Fruit fly (Drosophila melanogaster) whole organism, embryonic: ENCODE data around the gene AIMP2.

Experiments
- Abd-B ChIP-seq: fragments of 200-800 bp; sonication (Bioruptor generic); optimal IDR thresholded peaks from 2 replicates; lab custom pipeline; 2018; ENCODE audit warnings: missing biosample characterization, mild to moderate bottlenecking, missing genetic modification characterization, moderate library complexity
- Asciz ChIP-seq: fragments of 200-800 bp; sonication (Bioruptor generic); optimal IDR thresholded peaks from 2 replicates; lab custom pipeline; 2017; ENCODE audit warnings: missing biosample characterization, mild to moderate bottlenecking, missing genetic modification characterization, missing genetic modification reagents
- Awh ChIP-seq: fragments of 200-800 bp; sonication (Bioruptor generic); IDR thresholded peaks from 2 replicates; pipeline ENCODE4, ENCODE4 v1.3.6; 2022; ENCODE audit warnings: missing biosample characterization, missing genetic modification characterization
- Bdp1 ChIP-seq: fragments of 200-800 bp; sonication (Bioruptor generic); optimal IDR thresholded peaks from 3 replicates; lab custom pipeline; 2016; ENCODE audit warnings: missing biosample characterization, missing genetic modification characterization
- BtbVII ChIP-seq: fragments of 200-800 bp; sonication (Bioruptor generic); optimal IDR thresholded peaks from 3 replicates; lab custom pipeline; 2017; ENCODE audit warnings: missing biosample characterization, mild to moderate bottlenecking, missing genetic modification characterization
- CG10979 ChIP-seq: fragments of 200-800 bp; sonication (Bioruptor generic); optimal IDR thresholded peaks from 2 replicates; lab custom pipeline; 2018; ENCODE audit warnings: missing biosample characterization, mild to moderate bottlenecking, missing genetic modification characterization, moderate library complexity
- CG11695 ChIP-seq: fragments of 200-800 bp; sonication (Bioruptor generic); IDR thresholded peaks from 3 replicates; pipeline ENCODE4 v1.3.6; 2022; ENCODE audit warnings: missing biosample characterization, missing genetic modification characterization
- CG12299 ChIP-seq: fragments of 200-800 bp; sonication (Bioruptor generic); optimal IDR thresholded peaks from 2 replicates; lab custom pipeline; 2018; ENCODE audit warnings: missing biosample characterization, mild to moderate bottlenecking, missing genetic modification characterization
- CG13123 ChIP-seq: fragments of 200-800 bp; sonication (Bioruptor generic); optimal IDR thresholded peaks from 2 replicates; lab custom pipeline; 2016; ENCODE audit warnings: missing biosample characterization, missing genetic modification characterization
- CG15601 ChIP-seq: fragments of 200-800 bp; sonication (Bioruptor generic); optimal IDR thresholded peaks from 3 replicates; lab custom pipeline; 2019; ENCODE audit warnings: missing biosample characterization, mild to moderate bottlenecking, missing genetic modification characterization, moderate library complexity
- CG16863 ChIP-seq: fragments of 200-800 bp; sonication (Bioruptor generic); optimal IDR thresholded peaks from 3 replicates; lab custom pipeline; 2016; ENCODE audit warnings: missing biosample characterization, missing genetic modification characterization
- CG17186 ChIP-seq: fragments of 200-800 bp; sonication (Bioruptor generic); optimal IDR thresholded peaks from 3 replicates; lab custom pipeline; 2017; ENCODE audit warnings: missing biosample characterization, missing genetic modification reagents, missing genetic modification characterization
- CG17361 ChIP-seq: fragments of 200-800 bp; sonication (Bioruptor generic); IDR thresholded peaks from 3 replicates; pipeline ENCODE4 v1.3.6; 2022; ENCODE audit warnings: missing biosample characterization, missing genetic modification characterization
- CG2202 ChIP-seq: fragments of 200-800 bp; sonication (Bioruptor generic); optimal IDR thresholded peaks from 2 replicates; lab custom pipeline; 2018; ENCODE audit warnings: missing biosample characterization, mild to moderate bottlenecking, missing genetic modification characterization
- CG34422 ChIP-seq: fragments of 200-800 bp; sonication (Bioruptor generic); IDR thresholded peaks from 3 replicates; pipeline ENCODE4 v1.3.6; 2022; ENCODE audit warnings: missing biosample characterization, missing genetic modification characterization
- CG3726 ChIP-seq: fragments of 200-800 bp; sonication (Bioruptor generic); IDR thresholded peaks from 3 replicates; pipeline ENCODE4, ENCODE4 v1.3.6; 2022; ENCODE audit warnings: missing biosample characterization, missing genetic modification characterization
- CG4707 ChIP-seq: fragments of 200-800 bp; sonication (Bioruptor generic); optimal IDR thresholded peaks from 2 replicates; lab custom pipeline; 2018; ENCODE audit warnings: missing biosample characterization, mild to moderate bottlenecking, missing genetic modification characterization, moderate library complexity
- CG5245 ChIP-seq: fragments of 200-800 bp; sonication (Bioruptor generic); optimal IDR thresholded peaks from 3 replicates; lab custom pipeline; 2016; ENCODE audit warnings: missing biosample characterization, missing genetic modification characterization
- CG6254 ChIP-seq: fragments of 200-800 bp; sonication (Bioruptor generic); optimal IDR thresholded peaks from 3 replicates; lab custom pipeline; 2017; ENCODE audit warnings: mild to moderate bottlenecking, missing biosample characterization, missing genetic modification reagents, missing genetic modification characterization
- CG7928 ChIP-seq: fragments of 200-800 bp; sonication (Bioruptor generic); optimal IDR thresholded peaks from 2 replicates; lab custom pipeline; 2017; ENCODE audit warnings: missing biosample characterization, mild to moderate bottlenecking, missing genetic modification characterization
- CG7987 ChIP-seq: fragments of 200-800 bp; sonication (Bioruptor generic); optimal IDR thresholded peaks from 2 replicates; lab custom pipeline; 2018; ENCODE audit warnings: missing biosample characterization, mild to moderate bottlenecking, missing genetic modification characterization, moderate library complexity
- Camta ChIP-seq: fragments of 200-800 bp; sonication (Bioruptor generic); optimal IDR thresholded peaks from 2 replicates; lab custom pipeline; 2016; ENCODE audit warnings: missing biosample characterization, missing genetic modification characterization
- Dbx ChIP-seq: fragments of 200-800 bp; sonication (Bioruptor generic); IDR thresholded peaks from 3 replicates; pipeline ENCODE4 v1.3.6; 2022; ENCODE audit warnings: missing biosample characterization, missing genetic modification characterization
- Deaf1 ChIP-seq: fragments of 200-800 bp; optimal IDR thresholded peaks from 3 replicates; lab custom pipeline; 2019; ENCODE audit warnings: missing biosample characterization, mild to moderate bottlenecking, missing genetic modification characterization, moderate library complexity
- Drgx ChIP-seq: fragments of 200-800 bp; sonication (Bioruptor generic); IDR thresholded peaks from 2 replicates; pipeline ENCODE4 v1.3.6; 2022; ENCODE audit warnings: missing biosample characterization, missing genetic modification characterization
- HLH3B ChIP-seq: fragments of 200-800 bp; sonication (Bioruptor generic); IDR thresholded peaks from 2 replicates; pipeline ENCODE4 v1.3.6; 2022; ENCODE audit warnings: missing biosample characterization, missing genetic modification characterization
- Lpt ChIP-seq: fragments of >200 bp; optimal IDR thresholded peaks from 2 replicates; lab custom pipeline; 2018; ENCODE audit warnings: missing biosample characterization, missing genetic modification characterization
- MBD-R2 ChIP-seq: fragments of 200-800 bp; sonication (Bioruptor generic); IDR thresholded peaks from 2 replicates; pipeline ENCODE4 v1.3.6; 2022; ENCODE audit warnings: missing biosample characterization, missing genetic modification characterization
- NC2α ChIP-seq: fragments of 200-800 bp; sonication (Bioruptor generic); optimal IDR thresholded peaks from 2 replicates; lab custom pipeline; 2016; ENCODE audit warnings: missing biosample characterization, missing genetic modification characterization
- Sox100B ChIP-seq: fragments of 200-800 bp; sonication (Bioruptor generic); optimal IDR thresholded peaks from 3 replicates; lab custom pipeline; 2018; ENCODE audit warnings: missing biosample characterization, mild to moderate bottlenecking, missing genetic modification characterization
- bab2 ChIP-seq: fragments of 200-800 bp; sonication (Bioruptor generic); optimal IDR thresholded peaks from 2 replicates; lab custom pipeline; 2016; ENCODE audit warnings: missing biosample characterization, missing genetic modification characterization
- cato ChIP-seq: fragments of 200-800 bp; sonication (Bioruptor generic); optimal IDR thresholded peaks from 2 replicates; lab custom pipeline; 2016; ENCODE audit warnings: missing biosample characterization, missing genetic modification characterization, borderline replicate concordance
- chinmo ChIP-seq: fragments of 200-800 bp; sonication (Bioruptor generic); IDR thresholded peaks from 4 replicates; pipeline ENCODE4 v1.3.6; 2022; ENCODE audit warnings: missing biosample characterization, missing genetic modification characterization; ENCODE audit not compliant: partially characterized antibody
- fd102C ChIP-seq: fragments of 200-800 bp; sonication (Bioruptor generic); optimal IDR thresholded peaks from 2 replicates; lab custom pipeline; 2018; ENCODE audit warnings: missing biosample characterization, mild to moderate bottlenecking, missing genetic modification characterization, moderate library complexity
- fd96Cb ChIP-seq: fragments of 200-800 bp; sonication (Bioruptor generic); optimal IDR thresholded peaks from 2 replicates; lab custom pipeline; 2018; ENCODE audit warnings: missing biosample characterization, mild to moderate bottlenecking, missing genetic modification characterization, moderate library complexity
- gcm ChIP-seq: fragments of 200-800 bp; sonication (Bioruptor generic); optimal IDR thresholded peaks from 2 replicates; lab custom pipeline; 2019; ENCODE audit warnings: missing biosample characterization, mild to moderate bottlenecking, missing genetic modification characterization, moderate library complexity
- jing ChIP-seq: fragments of 200-800 bp; sonication (Bioruptor generic); optimal IDR thresholded peaks from 2 replicates; lab custom pipeline; 2018; ENCODE audit warnings: missing biosample characterization, mild to moderate bottlenecking, missing genetic modification characterization
- kah ChIP-seq: fragments of 200-800 bp; sonication (Bioruptor generic); optimal IDR thresholded peaks from 2 replicates; lab custom pipeline; 2018; ENCODE audit warnings: missing biosample characterization, mild to moderate bottlenecking, missing genetic modification characterization
- mirr ChIP-seq: fragments of 200-800 bp; sonication (Bioruptor generic); optimal IDR thresholded peaks from 3 replicates; lab custom pipeline; 2018; ENCODE audit warnings: missing biosample characterization, mild to moderate bottlenecking, missing genetic modification characterization
- nerfin-2 ChIP-seq: fragments of 200-800 bp; sonication (Bioruptor generic); IDR thresholded peaks from 2 replicates; pipeline ENCODE4 v1.3.6; 2022; ENCODE audit warnings: missing biosample characterization, missing genetic modification characterization; ENCODE audit not compliant: partially characterized antibody
- nom ChIP-seq: fragments of 200-800 bp; sonication (Bioruptor generic); optimal IDR thresholded peaks from 2 replicates; lab custom pipeline; 2017; ENCODE audit warnings: missing biosample characterization, missing genetic modification characterization, mild to moderate bottlenecking, moderate library complexity, missing genetic modification reagents
- odd ChIP-seq: fragments of 200-800 bp; sonication (Bioruptor generic); optimal IDR thresholded peaks from 2 replicates; lab custom pipeline; 2017; ENCODE audit warnings: missing biosample characterization, mild to moderate bottlenecking, missing genetic modification characterization
- p53 ChIP-seq: fragments of 200-800 bp; sonication (Bioruptor generic); optimal IDR thresholded peaks from 2 replicates; lab custom pipeline; 2016; ENCODE audit warnings: missing biosample characterization, missing genetic modification characterization
- rib ChIP-seq: fragments of 200-800 bp; sonication (Bioruptor generic); IDR thresholded peaks from 2 replicates; pipeline ENCODE4 v1.3.6; 2022; ENCODE audit warnings: missing biosample characterization, missing genetic modification characterization
- tap ChIP-seq: fragments of 200-800 bp; optimal IDR thresholded peaks from 3 replicates; lab custom pipeline; 2019; ENCODE audit warnings: missing biosample characterization, mild to moderate bottlenecking, missing genetic modification characterization, moderate library complexity
- tin ChIP-seq: fragments of 200-800 bp; sonication (Bioruptor generic); optimal IDR thresholded peaks from 3 replicates; lab custom pipeline; 2016; ENCODE audit warnings: missing biosample characterization, missing genetic modification characterization
- unc-4 ChIP-seq: fragments of 200-800 bp; sonication (Bioruptor generic); IDR thresholded peaks from 2 replicates; pipeline ENCODE4 v1.3.6; 2022; ENCODE audit warnings: missing biosample characterization, missing genetic modification characterization; ENCODE audit not compliant: partially characterized antibody
- wek ChIP-seq: fragments of 200-800 bp; sonication (Bioruptor generic); optimal IDR thresholded peaks from 3 replicates; lab custom pipeline; 2018; ENCODE audit warnings: missing biosample characterization, mild to moderate bottlenecking, missing genetic modification characterization, moderate library complexity
- zfh1 ChIP-seq: fragments of 200-800 bp; sonication (Bioruptor generic); IDR thresholded peaks from 3 replicates; pipeline ENCODE4 v1.3.6; 2022; ENCODE audit warnings: missing biosample characterization, missing genetic modification characterization

Gene AIMP2

dm6 chr3L:15553993-15554644 lies 29.3 kb upstream of the AIMP2 start, which contains the start of gene AGO2 (continued):
- no peak for TF ChIP-seq NC2α (GFP tag; lab: Kevin White, UChicago)
- no peak for TF ChIP-seq CG6254 (GFP tag; lab: Kevin White, UChicago)
- TF ChIP-seq rib = no peak
- peak; percentile 24; the same call in 1 of the 2 replicates for TF ChIP-seq MBD-R2
- no peak for TF ChIP-seq CG16863
- peak; percentile 73; the same call in 1 of the 2 replicates for TF ChIP-seq nerfin-2
- TF ChIP-seq CG12299 (tag; lab: Kevin White, UChicago) = peak; percentile 24
- TF ChIP-seq CG17186 (GFP tag; lab: Kevin White, UChicago) = peak; percentile 66
- TF ChIP-seq Asciz (GFP tag; lab: Kevin White, UChicago) = peak; percentile 23
- no peak for TF ChIP-seq jing (GFP tag; lab: Kevin White, UChicago)
- no peak for TF ChIP-seq CG7928 (GFP tag; lab: Kevin White, UChicago)
- peak; percentile 4 for TF ChIP-seq tin (GFP tag; lab: Kevin White, UChicago)
- TF ChIP-seq CG15601 (tag; lab: Kevin White, UChicago) = peak; percentile 17
- TF ChIP-seq BtbVII = peak; percentile 9
- TF ChIP-seq gcm (GFP tag; lab: Kevin White, UChicago) = no peak
- TF ChIP-seq HLH3B = no peak
- TF ChIP-seq CG7987 (GFP tag; lab: Kevin White, UChicago) = no peak
- no peak for TF ChIP-seq CG2202 (tag; lab: Kevin White, UChicago)
- peak; percentile 100 for TF ChIP-seq nom (GFP tag; lab: Kevin White, UChicago)
- peak; percentile 20 for TF ChIP-seq odd (GFP tag; lab: Kevin White, UChicago)
- TF ChIP-seq wek (GFP tag; lab: Kevin White, UChicago) = peak; percentile 17
- peak; percentile 12 for TF ChIP-seq CG10979 (tag; lab: Kevin White, UChicago)
- no peak for TF ChIP-seq CG3726 (GFP tag; lab: Robert Waterston, UW)
- TF ChIP-seq Bdp1 (GFP tag; lab: Kevin White, UChicago) = no peak
- TF ChIP-seq Awh (GFP tag; lab: Robert Waterston, UW) = no peak
- TF ChIP-seq Sox100B (GFP tag; lab: Kevin White, UChicago) = no peak
- TF ChIP-seq CG13123 (GFP tag; lab: Kevin White, UChicago) = no peak
- no peak for TF ChIP-seq Camta (GFP tag; lab: Kevin White, UChicago)
- peak; percentile 76; the same call in 1 of the 3 replicates for TF ChIP-seq CG34422 (GFP tag; lab: Robert Waterston, UW)
- TF ChIP-seq p53 (GFP tag; lab: Kevin White, UChicago) = no peak
- no peak for TF ChIP-seq fd102C (GFP tag; lab: Kevin White, UChicago)
- TF ChIP-seq CG4707 = no peak
- no peak for TF ChIP-seq Lpt (GFP tag; lab: Kevin White, UChicago)
- no peak for TF ChIP-seq Abd-B (GFP tag; lab: Kevin White, UChicago)
- peak; percentile 89 for TF ChIP-seq Drgx
- 0 out of 3 replicates have a peak, but pooled peaks have one; percentile 34 for TF ChIP-seq Dbx
- no peak for TF ChIP-seq CG11695 (GFP tag; lab: Robert Waterston, UW)
- TF ChIP-seq bab2 (GFP tag; lab: Kevin White, UChicago) = no peak
- TF ChIP-seq mirr (GFP tag; lab: Kevin White, UChicago) = peak; percentile 32
- no peak for TF ChIP-seq tap (tag; lab: Kevin White, UChicago)
- no peak for TF ChIP-seq CG5245 (GFP tag; lab: Kevin White, UChicago)
- peak; percentile 32; the same call in 1 of the 3 replicates for TF ChIP-seq CG17361 (GFP tag; lab: Robert Waterston, UW)
- TF ChIP-seq Deaf1 (tag; lab: Kevin White, UChicago) = no peak
- TF ChIP-seq kah (GFP tag; lab: Kevin White, UChicago) = no peak
- TF ChIP-seq chinmo (GFP tag; lab: Robert Waterston, UW) = peak; percentile 95; the same call in 2 of the 4 replicates
- TF ChIP-seq unc-4 = peak; percentile 58
- no peak for TF ChIP-seq cato (GFP tag; lab: Kevin White, UChicago)
- TF ChIP-seq fd96Cb = no peak
- no peak for TF ChIP-seq zfh1 (GFP tag; lab: Robert Waterston, UW)
